Fruit fly (Drosophila melanogaster) whole organism, embryonic: ENCODE measurements around the gene Chchd2.

Source experiments
- CG10274 ChIP-seq: fragments of 200-800 bp; sonication (Bioruptor generic); optimal IDR thresholded peaks from 3 replicates; lab custom pipeline; 2017; ENCODE audit warnings: missing biosample characterization, mild to moderate bottlenecking, missing genetic modification characterization
- CG10321 ChIP-seq: fragments of 200-800 bp; sonication (Bioruptor generic); IDR thresholded peaks from 2 replicates; pipeline ENCODE4 v1.3.6; 2022; ENCODE audit warnings: missing biosample characterization, missing genetic modification characterization
- CG10979 ChIP-seq: fragments of 200-800 bp; sonication (Bioruptor generic); optimal IDR thresholded peaks from 2 replicates; lab custom pipeline; 2018; ENCODE audit warnings: missing biosample characterization, mild to moderate bottlenecking, missing genetic modification characterization, moderate library complexity
- CG12155 ChIP-seq: fragments of 200-800 bp; sonication (Bioruptor generic); optimal IDR thresholded peaks from 3 replicates; lab custom pipeline; 2016; ENCODE audit warnings: missing biosample characterization, missing genetic modification characterization
- CG12299 ChIP-seq: fragments of 200-800 bp; sonication (Bioruptor generic); optimal IDR thresholded peaks from 2 replicates; lab custom pipeline; 2018; ENCODE audit warnings: missing biosample characterization, mild to moderate bottlenecking, missing genetic modification characterization
- CG13624 ChIP-seq: fragments of 200-800 bp; sonication (Bioruptor generic); optimal IDR thresholded peaks from 2 replicates; lab custom pipeline; 2016; ENCODE audit warnings: missing biosample characterization, missing genetic modification characterization
- CG15601 ChIP-seq: fragments of 200-800 bp; sonication (Bioruptor generic); optimal IDR thresholded peaks from 3 replicates; lab custom pipeline; 2019; ENCODE audit warnings: missing biosample characterization, mild to moderate bottlenecking, missing genetic modification characterization, moderate library complexity
- CG1602 ChIP-seq: fragments of 200-800 bp; sonication (Bioruptor generic); optimal IDR thresholded peaks from 3 replicates; lab custom pipeline; 2016; ENCODE audit warnings: missing biosample characterization, missing genetic modification characterization
- CG16815 ChIP-seq: fragments of 200-800 bp; sonication (Bioruptor generic); optimal IDR thresholded peaks from 3 replicates; lab custom pipeline; 2017; ENCODE audit warnings: missing biosample characterization, mild to moderate bottlenecking, missing genetic modification characterization
- CG18764 ChIP-seq: fragments of 200-800 bp; sonication (Bioruptor generic); optimal IDR thresholded peaks from 3 replicates; lab custom pipeline; 2016; ENCODE audit warnings: missing biosample characterization, missing genetic modification characterization
- CG2116 ChIP-seq: fragments of 200-800 bp; sonication (Bioruptor generic); optimal IDR thresholded peaks from 3 replicates; lab custom pipeline; 2018; ENCODE audit warnings: missing biosample characterization, mild to moderate bottlenecking, missing genetic modification characterization
- CG43689 ChIP-seq: fragments of 200-800 bp; sonication (Bioruptor generic); IDR thresholded peaks from 2 replicates; pipeline ENCODE4 v1.3.6; 2022; ENCODE audit warnings: missing biosample characterization, missing genetic modification characterization
- CG6254 ChIP-seq: fragments of 200-800 bp; sonication (Bioruptor generic); optimal IDR thresholded peaks from 3 replicates; lab custom pipeline; 2017; ENCODE audit warnings: mild to moderate bottlenecking, missing biosample characterization, missing genetic modification reagents, missing genetic modification characterization
- CG6654 ChIP-seq: fragments of 200-800 bp; sonication (Bioruptor generic); optimal IDR thresholded peaks from 2 replicates; lab custom pipeline; 2017; ENCODE audit warnings: missing biosample characterization, mild to moderate bottlenecking, missing genetic modification characterization
- CG7357 ChIP-seq: fragments of 200-800 bp; sonication (Bioruptor generic); IDR thresholded peaks from 3 replicates; pipeline ENCODE4 v1.3.6; 2022; ENCODE audit warnings: missing biosample characterization, missing genetic modification characterization
- CG7556 ChIP-seq: fragments of 200-800 bp; sonication (Bioruptor generic); optimal IDR thresholded peaks from 2 replicates; lab custom pipeline; 2017; ENCODE audit warnings: missing biosample characterization, mild to moderate bottlenecking, missing genetic modification characterization
- CG7786 ChIP-seq: fragments of 200-800 bp; sonication (Bioruptor generic); optimal IDR thresholded peaks from 2 replicates; lab custom pipeline; 2016; ENCODE audit warnings: missing biosample characterization, missing genetic modification characterization
- CG7839 ChIP-seq: fragments of 200-800 bp; sonication (Bioruptor generic); optimal IDR thresholded peaks from 3 replicates; lab custom pipeline; 2018; ENCODE audit warnings: missing biosample characterization, mild to moderate bottlenecking, missing genetic modification characterization, moderate library complexity
- CG8924 ChIP-seq: fragments of 200-800 bp; optimal IDR thresholded peaks from 3 replicates; lab custom pipeline; 2019; ENCODE audit warnings: missing biosample characterization, mild to moderate bottlenecking, missing genetic modification characterization, moderate library complexity
- CoRest ChIP-seq: fragments of 200-800 bp; sonication (Bioruptor generic); optimal IDR thresholded peaks from 3 replicates; lab custom pipeline; 2018; ENCODE audit warnings: missing biosample characterization, mild to moderate bottlenecking, missing genetic modification characterization, moderate library complexity
- E2f2 ChIP-seq: fragments of 200-800 bp; sonication (Bioruptor generic); IDR thresholded peaks from 2 replicates; pipeline ENCODE4 v1.3.6; 2022; ENCODE audit warnings: missing biosample characterization, missing genetic modification characterization
- GATAe ChIP-seq: fragments of 200-800 bp; sonication (Bioruptor generic); conservative IDR thresholded peaks from 2 replicates; pipeline ENCODE4 v1.3.6; 2022; ENCODE audit warnings: missing biosample characterization, missing genetic modification characterization
- H2.0 ChIP-seq: fragments of 200-800 bp; sonication (Bioruptor generic); IDR thresholded peaks from 2 replicates; pipeline ENCODE4 v1.3.6; 2022; ENCODE audit warnings: missing biosample characterization, missing genetic modification characterization
- HmgZ ChIP-seq: fragments of 200-800 bp; sonication (Bioruptor generic); optimal IDR thresholded peaks from 2 replicates; lab custom pipeline; 2018; ENCODE audit warnings: missing biosample characterization, mild to moderate bottlenecking, missing genetic modification characterization
- Lim3 ChIP-seq: fragments of 200-800 bp; sonication (Bioruptor generic); IDR thresholded peaks from 2 replicates; pipeline ENCODE4 v1.3.6; 2022; ENCODE audit warnings: missing biosample characterization, missing genetic modification characterization
- Pdp1 ChIP-seq, 2 experiments: fragments of 200-800 bp; sonication (Bioruptor generic); optimal IDR thresholded peaks; 3 replicates each; lab custom pipeline; 2016; ENCODE audit warnings: missing biosample characterization in 2 of 2, missing genetic modification characterization in 2 of 2, mild to moderate bottlenecking in 1 of 2, moderate library complexity in 1 of 2
- Sin3A ChIP-seq: fragments of >200 bp; optimal IDR thresholded peaks from 2 replicates; lab custom pipeline; 2018
- Trl ChIP-seq, 3 experiments: fragments of >200 bp in 2 of 3; fragments of 200-800 bp in 1 of 3; sonication (Bioruptor generic) in 1 of 3; optimal IDR thresholded peaks; 2 replicates in 1 of 3; 3 replicates in 2 of 3; lab custom pipeline; 2016 to 2017; ENCODE audit warnings: missing biosample characterization in 1 of 3, missing genetic modification characterization in 1 of 3
- abd-A ChIP-seq: fragments of 200-800 bp; sonication (Bioruptor generic); optimal IDR thresholded peaks from 3 replicates; lab custom pipeline; 2019; ENCODE audit warnings: missing biosample characterization, mild to moderate bottlenecking, missing genetic modification characterization, moderate library complexity
- ac ChIP-seq: fragments of 200-800 bp; sonication (Bioruptor generic); optimal IDR thresholded peaks from 3 replicates; lab custom pipeline; 2017; ENCODE audit warnings: missing biosample characterization, mild to moderate bottlenecking, missing genetic modification characterization
- ap ChIP-seq: fragments of 200-800 bp; sonication (Bioruptor generic); IDR thresholded peaks from 2 replicates; pipeline ENCODE4 v1.3.6; 2022; ENCODE audit warnings: missing biosample characterization, missing genetic modification characterization
- bbx ChIP-seq: fragments of 200-800 bp; sonication (Bioruptor generic); IDR thresholded peaks from 2 replicates; pipeline ENCODE4 v1.3.6; 2022; ENCODE audit warnings: missing biosample characterization, missing genetic modification characterization; ENCODE audit not compliant: partially characterized antibody
- cato ChIP-seq: fragments of 200-800 bp; sonication (Bioruptor generic); optimal IDR thresholded peaks from 2 replicates; lab custom pipeline; 2016; ENCODE audit warnings: missing biosample characterization, missing genetic modification characterization, borderline replicate concordance
- cg ChIP-seq: fragments of 200-800 bp; sonication (Bioruptor generic); optimal IDR thresholded peaks from 3 replicates; lab custom pipeline; 2019; ENCODE audit warnings: missing biosample characterization, mild to moderate bottlenecking, missing genetic modification characterization, moderate library complexity
- ci ChIP-seq: fragments of 200-800 bp; sonication (Bioruptor generic); IDR thresholded peaks from 3 replicates; pipeline ENCODE4 v1.3.6; 2022; ENCODE audit warnings: missing biosample characterization, missing genetic modification characterization
- dimm ChIP-seq: fragments of 200-800 bp; sonication (Bioruptor generic); IDR thresholded peaks from 2 replicates; pipeline ENCODE4 v1.3.6; 2022; ENCODE audit warnings: missing biosample characterization, missing genetic modification characterization
- disco-r ChIP-seq: fragments of 200-800 bp; sonication (Bioruptor generic); optimal IDR thresholded peaks from 2 replicates; lab custom pipeline; 2016; ENCODE audit warnings: missing biosample characterization, missing genetic modification characterization
- ewg ChIP-seq: fragments of 200-800 bp; sonication (Bioruptor generic); optimal IDR thresholded peaks from 3 replicates; lab custom pipeline; 2017; ENCODE audit warnings: mild to moderate bottlenecking, missing biosample characterization, missing genetic modification reagents, missing genetic modification characterization
- gcm ChIP-seq: fragments of 200-800 bp; sonication (Bioruptor generic); optimal IDR thresholded peaks from 2 replicates; lab custom pipeline; 2019; ENCODE audit warnings: missing biosample characterization, mild to moderate bottlenecking, missing genetic modification characterization, moderate library complexity
- hkb ChIP-seq, 2 experiments: fragments of 200-800 bp in 1 of 2; fragments of >200 bp in 1 of 2; sonication (Bioruptor generic) in 1 of 2; IDR thresholded peaks in 1 of 2; optimal IDR thresholded peaks in 1 of 2; 2 replicates each; pipeline versions ENCODE4 v1.3.6 to Lab custom; 2017 to 2022; ENCODE audit warnings: missing biosample characterization in 1 of 2, missing genetic modification characterization in 1 of 2
- kni ChIP-seq: fragments of 200-800 bp; sonication (Bioruptor generic); optimal IDR thresholded peaks from 3 replicates; lab custom pipeline; 2017; ENCODE audit warnings: mild to moderate bottlenecking, missing biosample characterization, missing genetic modification reagents, missing genetic modification characterization
- lbe ChIP-seq: fragments of 200-800 bp; sonication (Bioruptor generic); optimal IDR thresholded peaks from 2 replicates; lab custom pipeline; 2016; ENCODE audit warnings: missing biosample characterization, mild to moderate bottlenecking, missing genetic modification characterization
- lilli ChIP-seq: fragments of 200-800 bp; sonication (Bioruptor generic); optimal IDR thresholded peaks from 3 replicates; lab custom pipeline; 2016; ENCODE audit warnings: missing biosample characterization, missing genetic modification characterization
- lov ChIP-seq, 2 experiments: fragments of 200-800 bp in 1 of 2; fragments of >200 bp in 1 of 2; sonication (Bioruptor generic) in 1 of 2; IDR thresholded peaks in 1 of 2; optimal IDR thresholded peaks in 1 of 2; 2 replicates in 1 of 2; 3 replicates in 1 of 2; pipeline versions ENCODE4 v1.3.6 to Lab custom; 2017 to 2022; ENCODE audit warnings: missing biosample characterization in 1 of 2, missing genetic modification characterization in 1 of 2
- onecut ChIP-seq: fragments of 200-800 bp; sonication (Bioruptor generic); IDR thresholded peaks from 2 replicates; pipeline ENCODE4 v1.3.6; 2022; ENCODE audit warnings: missing biosample characterization, missing genetic modification characterization
- phol ChIP-seq: fragments of 200-800 bp; sonication (Bioruptor generic); optimal IDR thresholded peaks from 3 replicates; lab custom pipeline; 2018; ENCODE audit warnings: missing biosample characterization, mild to moderate bottlenecking, missing genetic modification characterization, moderate library complexity
- pita ChIP-seq: fragments of 200-800 bp; sonication (Bioruptor generic); optimal IDR thresholded peaks from 2 replicates; lab custom pipeline; 2017; ENCODE audit warnings: missing biosample characterization, mild to moderate bottlenecking, missing genetic modification characterization
- pros ChIP-seq: fragments of 200-800 bp; sonication (Bioruptor generic); optimal IDR thresholded peaks from 3 replicates; lab custom pipeline; 2019; ENCODE audit warnings: missing biosample characterization, mild to moderate bottlenecking, missing genetic modification characterization, moderate library complexity
- tll ChIP-seq, 2 experiments: fragments of 200-800 bp in 1 of 2; fragments of >200 bp in 1 of 2; sonication (Bioruptor generic) in 1 of 2; optimal IDR thresholded peaks; 2 replicates each; lab custom pipeline; 2017 to 2019; ENCODE audit warnings: missing biosample characterization in 2 of 2, missing genetic modification characterization in 2 of 2, mild to moderate bottlenecking in 1 of 2, moderate library complexity in 1 of 2
- z ChIP-seq: fragments of 200-800 bp; sonication (Bioruptor generic); IDR thresholded peaks from 3 replicates; pipeline ENCODE4 v1.3.6; 2022; ENCODE audit warnings: missing biosample characterization, missing genetic modification characterization

The Chchd2 gene

DNA sequence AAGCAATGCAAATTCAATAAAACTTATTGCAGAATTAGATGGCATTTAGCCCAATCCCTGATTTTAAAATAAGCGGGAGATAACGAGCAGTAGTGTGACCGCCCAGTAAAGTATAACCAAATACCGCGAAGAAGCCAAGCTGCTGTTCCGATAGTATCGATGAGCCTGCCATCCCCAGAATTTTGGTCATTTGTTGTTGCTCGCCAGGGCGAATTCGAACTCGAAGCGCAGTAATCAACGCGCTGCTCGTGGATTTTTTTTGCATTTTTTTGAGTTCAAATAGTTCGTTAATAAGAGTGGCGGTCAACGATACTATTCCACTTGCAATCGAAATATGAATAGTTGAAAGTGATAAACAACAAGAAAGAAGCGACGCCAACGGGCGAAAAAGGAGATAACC, 11.0 kb downstream of the Chchd2 start, which contains the start of gene baz (continued):
- TF ChIP-seq CoRest (tag; lab: Kevin White, UChicago), result peak; percentile 17
- TF ChIP-seq abd-A (tag; lab: Kevin White, UChicago), result no peak
- TF ChIP-seq CG1602 (GFP tag; lab: Kevin White, UChicago), result no peak
- no peak for TF ChIP-seq z
- no peak for TF ChIP-seq Trl (optimal IDR thresholded peaks at IDR 0.05; lab: Kevin White, UChicago)
- no peak for TF ChIP-seq Trl (GFP tag; optimal IDR thresholded peaks at IDR 0.05; lab: Kevin White, UChicago)
- no peak for TF ChIP-seq Lim3 (GFP tag; lab: Robert Waterston, UW)
- TF ChIP-seq CG10979 (tag; lab: Kevin White, UChicago), result no peak
- TF ChIP-seq kni (GFP tag; lab: Kevin White, UChicago), result no peak
- TF ChIP-seq lilli, result no peak
- no peak for TF ChIP-seq hkb (optimal IDR thresholded peaks at IDR 0.05; lab: Kevin White, UChicago)
- TF ChIP-seq hkb (GFP tag; IDR thresholded peaks at IDR 0.05; lab: Robert Waterston, UW), result no peak
- peak; percentile 95 for TF ChIP-seq E2f2 (GFP tag; lab: Robert Waterston, UW)
- no peak for TF ChIP-seq onecut (GFP tag; lab: Robert Waterston, UW)
- no peak for TF ChIP-seq CG10321 (GFP tag; lab: Robert Waterston, UW)
- TF ChIP-seq pita, result no peak
- peak; percentile 93 for TF ChIP-seq bbx
- no peak for TF ChIP-seq CG7786 (GFP tag; lab: Kevin White, UChicago)
- no peak for TF ChIP-seq CG7357 (GFP tag; lab: Robert Waterston, UW)
- no peak for TF ChIP-seq disco-r
- TF ChIP-seq CG18764 (GFP tag; lab: Kevin White, UChicago), result no peak
- TF ChIP-seq dimm (GFP tag; lab: Robert Waterston, UW), result no peak
- no peak for TF ChIP-seq tll (GFP tag; optimal IDR thresholded peaks at IDR 0.05; lab: Kevin White, UChicago)
- no peak for TF ChIP-seq CG7556 (GFP tag; lab: Kevin White, UChicago)
- no peak for TF ChIP-seq CG8924 (tag; lab: Kevin White, UChicago)
- TF ChIP-seq CG12155 (GFP tag; lab: Kevin White, UChicago), result no peak
- peak; percentile 60; the same call in 2 of the 3 replicates for TF ChIP-seq ci
- TF ChIP-seq pros (GFP tag; lab: Kevin White, UChicago), result no peak
- no peak for TF ChIP-seq CG10274 (GFP tag; lab: Kevin White, UChicago)
- TF ChIP-seq phol (tag; lab: Kevin White, UChicago), result peak; percentile 30
- TF ChIP-seq CG12299 (tag; lab: Kevin White, UChicago), result no peak
- no peak for TF ChIP-seq cg (GFP tag; lab: Kevin White, UChicago)
- no peak for TF ChIP-seq GATAe
- TF ChIP-seq CG43689 (GFP tag; lab: Robert Waterston, UW), result no peak
- no peak for TF ChIP-seq lbe
- no peak for TF ChIP-seq CG16815
- TF ChIP-seq Sin3A, result peak; percentile 21
- no peak for TF ChIP-seq CG7839
- TF ChIP-seq ac (GFP tag; lab: Kevin White, UChicago), result no peak
- peak; percentile 49 for TF ChIP-seq HmgZ (tag; lab: Kevin White, UChicago)
- TF ChIP-seq CG6254 (GFP tag; lab: Kevin White, UChicago), result no peak
- TF ChIP-seq gcm, result peak; percentile 3
- no peak for TF ChIP-seq CG15601 (tag; lab: Kevin White, UChicago)
- TF ChIP-seq ewg (GFP tag; lab: Kevin White, UChicago), result no peak
- peak; percentile 43 for TF ChIP-seq CG13624
- peak; percentile 30 for TF ChIP-seq CG2116 (GFP tag; lab: Kevin White, UChicago)
- no peak for TF ChIP-seq cato (GFP tag; lab: Kevin White, UChicago)
- no peak for TF ChIP-seq CG6654
- peak in 1 of 2 experiments; percentile 83 for TF ChIP-seq Pdp1 (GFP tag; optimal IDR thresholded peaks at IDR 0.05; lab: Kevin White, UChicago)
- TF ChIP-seq ap (GFP tag; lab: Robert Waterston, UW), result no peak
- no peak for TF ChIP-seq H2.0 (GFP tag; lab: Robert Waterston, UW)
- TF ChIP-seq lov (optimal IDR thresholded peaks at IDR 0.05; lab: Kevin White, UChicago), result no peak
- TF ChIP-seq lov (GFP tag; IDR thresholded peaks at IDR 0.05; lab: Robert Waterston, UW), result no peak
